Worm (Caenorhabditis elegans) whole organism, late embryonic: ENCODE measurements around the gene T27E4.1.

ENCODE experiments used
- F13H6.1 ChIP-seq: sonication (generic microtip); optimal IDR thresholded peaks from 2 replicates; lab custom pipeline; 2016; ENCODE audit warnings: missing genetic modification characterization, missing compliant biosample characterization
- Y22D7AL.16 ChIP-seq: sonication (generic microtip); optimal IDR thresholded peaks from 2 replicates; lab custom pipeline; 2016; ENCODE audit warnings: missing genetic modification characterization, missing compliant biosample characterization
- ceh-19 ChIP-seq: fragments of 200-800 bp; sonication (Bioruptor generic); optimal IDR thresholded peaks from 2 replicates; lab custom pipeline; 2018; ENCODE audit warnings: mild to moderate bottlenecking, missing genetic modification characterization, missing compliant biosample characterization
- ceh-2 ChIP-seq: sonication (generic microtip); optimal IDR thresholded peaks from 2 replicates; lab custom pipeline; 2016; ENCODE audit warnings: missing genotype, missing genetic modification characterization, missing compliant biosample characterization
- ceh-24 ChIP-seq: sonication (generic microtip); optimal IDR thresholded peaks from 2 replicates; lab custom pipeline; 2016; ENCODE audit warnings: mild to moderate bottlenecking, missing genetic modification characterization, missing compliant biosample characterization
- ceh-30 ChIP-seq: fragments of 150-350 bp; optimal IDR thresholded peaks from 2 replicates; lab custom pipeline; 2014; ENCODE audit warnings: missing biosample characterization, missing genetic modification characterization
- ceh-31 ChIP-seq: sonication (generic microtip); optimal IDR thresholded peaks from 2 replicates; lab custom pipeline; 2016; ENCODE audit warnings: missing genetic modification characterization, missing compliant biosample characterization
- ceh-48 ChIP-seq: sonication (generic microtip); optimal IDR thresholded peaks from 2 replicates; lab custom pipeline; 2016; ENCODE audit warnings: missing genetic modification characterization, inconsistent platforms, missing compliant biosample characterization
- ceh-6 ChIP-seq: fragments of 200-800 bp; sonication (Bioruptor generic); optimal IDR thresholded peaks from 2 replicates; lab custom pipeline; 2018; ENCODE audit warnings: mild to moderate bottlenecking, missing genetic modification characterization, missing compliant biosample characterization
- ceh-9 ChIP-seq: sonication (generic microtip); optimal IDR thresholded peaks from 2 replicates; lab custom pipeline; 2016; ENCODE audit warnings: mild to moderate bottlenecking, missing genetic modification characterization, inconsistent platforms, missing compliant biosample characterization
- dmd-4 ChIP-seq: sonication (generic microtip); optimal IDR thresholded peaks from 2 replicates; lab custom pipeline; 2016; ENCODE audit warnings: borderline replicate concordance, missing genetic modification characterization, missing compliant biosample characterization
- elt-2 ChIP-seq: sonication (generic microtip); optimal IDR thresholded peaks from 2 replicates; lab custom pipeline; 2016; ENCODE audit warnings: missing genetic modification reagents, missing genetic modification characterization, missing compliant biosample characterization
- elt-4 ChIP-seq: sonication (generic microtip); optimal IDR thresholded peaks from 2 replicates; lab custom pipeline; 2016; ENCODE audit warnings: missing genetic modification characterization, missing compliant biosample characterization
- ets-4 ChIP-seq: sonication (generic microtip); optimal IDR thresholded peaks from 2 replicates; lab custom pipeline; 2016; ENCODE audit warnings: missing genetic modification characterization, missing compliant biosample characterization
- fkh-6 ChIP-seq: sonication (generic microtip); optimal IDR thresholded peaks from 2 replicates; lab custom pipeline; 2016; ENCODE audit warnings: missing genetic modification characterization, missing compliant biosample characterization
- gmeb-2 ChIP-seq: sonication (generic microtip); optimal IDR thresholded peaks from 2 replicates; lab custom pipeline; 2016; ENCODE audit warnings: missing genetic modification characterization, inconsistent platforms, missing compliant biosample characterization
- hlh-13 ChIP-seq: fragments of 200-800 bp; sonication (Bioruptor generic); optimal IDR thresholded peaks from 2 replicates; lab custom pipeline; 2018; ENCODE audit warnings: mild to moderate bottlenecking, missing genetic modification characterization, missing compliant biosample characterization
- hlh-30 ChIP-seq: sonication (generic microtip); optimal IDR thresholded peaks from 2 replicates; lab custom pipeline; 2017; ENCODE audit warnings: antibody characterized with exemption, missing genetic modification characterization, missing compliant biosample characterization; ENCODE audit not compliant: insufficient read depth
- hlh-6 ChIP-seq: sonication (generic microtip); optimal IDR thresholded peaks from 2 replicates; lab custom pipeline; 2016; ENCODE audit warnings: missing genotype, missing genetic modification characterization, missing compliant biosample characterization
- hlh-8 ChIP-seq: sonication (generic microtip); optimal IDR thresholded peaks from 2 replicates; lab custom pipeline; 2016; ENCODE audit warnings: missing genotype, missing genetic modification characterization, missing compliant biosample characterization
- lin-11 ChIP-seq: fragments of 200-800 bp; sonication (Bioruptor generic); optimal IDR thresholded peaks from 2 replicates; lab custom pipeline; 2018; ENCODE audit warnings: mild to moderate bottlenecking, missing genetic modification characterization, missing compliant biosample characterization
- nhr-11 ChIP-seq: fragments of 150-350 bp; optimal IDR thresholded peaks from 2 replicates; lab custom pipeline; 2014; ENCODE audit warnings: missing biosample characterization, missing genetic modification characterization
- nhr-232 ChIP-seq: sonication (generic microtip); optimal IDR thresholded peaks from 2 replicates; lab custom pipeline; 2016; ENCODE audit warnings: missing genetic modification characterization, missing compliant biosample characterization
- npax-4 ChIP-seq: sonication (generic microtip); optimal IDR thresholded peaks from 2 replicates; lab custom pipeline; 2016; ENCODE audit warnings: missing genetic modification characterization, missing compliant biosample characterization
- odd-2 ChIP-seq: sonication (generic microtip); optimal IDR thresholded peaks from 2 replicates; lab custom pipeline; 2017; ENCODE audit warnings: antibody characterized with exemption, mild to moderate bottlenecking, missing genetic modification characterization, missing compliant biosample characterization
- pag-3 ChIP-seq: sonication (generic microtip); optimal IDR thresholded peaks from 2 replicates; lab custom pipeline; 2016; ENCODE audit warnings: missing compliant biosample characterization, missing genetic modification characterization, borderline replicate concordance
- pat-9 ChIP-seq: fragments of 200-800 bp; sonication (Bioruptor generic); optimal IDR thresholded peaks from 2 replicates; lab custom pipeline; 2018; ENCODE audit warnings: mild to moderate bottlenecking, missing genetic modification characterization, moderate library complexity, missing compliant biosample characterization
- pha-2 ChIP-seq: sonication (generic microtip); optimal IDR thresholded peaks from 2 replicates; lab custom pipeline; 2017; ENCODE audit warnings: mild to moderate bottlenecking, missing genetic modification characterization, missing compliant biosample characterization
- pros-1 ChIP-seq: fragments of 150-350 bp; optimal IDR thresholded peaks from 2 replicates; lab custom pipeline; 2014; ENCODE audit warnings: missing biosample characterization, missing genetic modification reagents, missing genetic modification characterization
- unc-42 ChIP-seq: sonication (generic microtip); optimal IDR thresholded peaks from 2 replicates; lab custom pipeline; 2016; ENCODE audit warnings: missing genotype, missing genetic modification characterization, missing compliant biosample characterization
- unc-55 ChIP-seq: sonication (generic microtip); optimal IDR thresholded peaks from 2 replicates; lab custom pipeline; 2017; ENCODE audit warnings: missing biosample characterization, missing genetic modification reagents, missing genetic modification characterization
- unc-86 ChIP-seq: sonication (generic microtip); optimal IDR thresholded peaks from 2 replicates; lab custom pipeline; 2016; ENCODE audit warnings: missing genetic modification characterization, missing compliant biosample characterization
- zip-5 ChIP-seq: sonication (generic microtip); optimal IDR thresholded peaks from 2 replicates; lab custom pipeline; 2016; ENCODE audit warnings: missing genetic modification characterization, missing compliant biosample characterization

Gene T27E4.1

ce11 chrV:9078067-9078581 lies 14.0 kb upstream of the T27E4.1 start:
- TF ChIP-seq ets-4 (tag; lab: Kevin White, UChicago) (no peak), pros-1 (tag; lab: Kevin White, UChicago) (no peak)

- TF ChIP-seq elt-2, result peak; percentile 73
- TF ChIP-seq nhr-11, result no peak
- no peak for TF ChIP-seq unc-86
- TF ChIP-seq ceh-24 (tag; lab: Kevin White, UChicago), result no peak
These were observed 13.2 kb upstream of the T27E4.1 start for ce11 chrV:9078815-9079525.

ce11 chrV:9079965-9080432 lies 12.1 kb upstream of the T27E4.1 start:
- TF ChIP-seq pag-3 (tag; lab: Kevin White, UChicago) (no peak), unc-55 (GFP tag; lab: Kevin White, UChicago) (no peak), gmeb-2 (tag; lab: Kevin White, UChicago) (no peak), elt-2 (peak; percentile 44), pros-1 (tag; lab: Kevin White, UChicago) (no peak), ceh-2 (no peak)
- TF ChIP-seq, all 69 proteins: peak for 1

ce11 chrV:9081410-9081809 lies 10.7 kb upstream of the T27E4.1 start:
- TF ChIP-seq ceh-30 (tag; lab: Kevin White, UChicago) (no peak), npax-4 (tag; lab: Kevin White, UChicago) (no peak), ceh-2 (no peak), elt-2 (no peak), ceh-31 (tag; lab: Kevin White, UChicago) (no peak), dmd-4 (tag; lab: Kevin White, UChicago) (no peak), Y22D7AL.16 (tag; lab: Kevin White, UChicago) (no peak), lin-11 (tag; lab: Kevin White, UChicago) (no peak), nhr-11 (no peak), pha-2 (no peak), ceh-48 (tag; lab: Kevin White, UChicago) (no peak), unc-55 (GFP tag; lab: Kevin White, UChicago) (no peak), ceh-6 (no peak)

ce11 chrV:9082350-9082749 lies 9.8 kb upstream of the T27E4.1 start:
- no peak for TF ChIP-seq nhr-11
- no peak for TF ChIP-seq gmeb-2 (tag; lab: Kevin White, UChicago)
- TF ChIP-seq elt-4 (tag; lab: Kevin White, UChicago), result no peak
- no peak for TF ChIP-seq unc-42
- TF ChIP-seq ceh-19 (GFP tag; lab: Kevin White, UChicago), result no peak
- no peak for TF ChIP-seq fkh-6 (tag; lab: Kevin White, UChicago)
- no peak for TF ChIP-seq hlh-13 (GFP tag; lab: Kevin White, UChicago)
- no peak for TF ChIP-seq odd-2 (tag; lab: Kevin White, UChicago)
- no peak for TF ChIP-seq ceh-9 (tag; lab: Kevin White, UChicago)
- no peak for TF ChIP-seq hlh-8 (tag; lab: Kevin White, UChicago)
- no peak for TF ChIP-seq unc-55 (GFP tag; lab: Kevin White, UChicago)
- TF ChIP-seq zip-5 (tag; lab: Kevin White, UChicago), result no peak
- no peak for TF ChIP-seq pat-9
- TF ChIP-seq F13H6.1, result no peak
- no peak for TF ChIP-seq unc-86
- no peak for TF ChIP-seq nhr-232 (tag; lab: Kevin White, UChicago)
- no peak for TF ChIP-seq hlh-30 (tag; lab: Kevin White, UChicago)
- TF ChIP-seq hlh-6, result no peak
